Fruit fly (Drosophila melanogaster): ENCODE measurements around the gene Nelf-A.

The Nelf-A gene

dm6 chr3R:21195210-21195967 lies 28.1 kb upstream of the Nelf-A start (continued):
- no peak for TF ChIP-seq mirr (GFP tag; optimal IDR thresholded peaks at IDR 0.05)
- TF ChIP-seq Taf1 (GFP tag; IDR thresholded peaks at IDR 0.05): no peak
- peak; percentile 17; the same call in 1 of the 3 replicates for TF ChIP-seq so (GFP tag; IDR thresholded peaks at IDR 0.05)
- no peak for TF ChIP-seq CG14050 (GFP tag; IDR thresholded peaks at IDR 0.05)
- 0 out of 2 replicates have a peak, but pooled peaks have one; percentile 18 for TF ChIP-seq sisA (GFP tag; IDR thresholded peaks at IDR 0.05)
- TF ChIP-seq z (GFP tag; IDR thresholded peaks at IDR 0.05): no peak
- TF ChIP-seq CG15514 (GFP tag; optimal IDR thresholded peaks at IDR 0.05): no peak
- TF ChIP-seq CG12071 (GFP tag; optimal IDR thresholded peaks at IDR 0.05): no peak
- 0 out of 2 replicates have a peak, but pooled peaks have one; percentile 22 for TF ChIP-seq CG6689 (GFP tag; IDR thresholded peaks at IDR 0.05)
- no peak for TF ChIP-seq Abd-B (GFP tag; optimal IDR thresholded peaks at IDR 0.05)
- peak; percentile 7 for TF ChIP-seq Sox102F (GFP tag; optimal IDR thresholded peaks at IDR 0.05)
- TF ChIP-seq zfh1 (GFP tag; IDR thresholded peaks at IDR 0.05): peak; percentile 56; the same call in 2 of the 3 replicates
- TF ChIP-seq bsh (GFP tag; optimal IDR thresholded peaks at IDR 0.05): peak in 1 of 2 experiments; percentile 40
- no peak for TF ChIP-seq kah (GFP tag; optimal IDR thresholded peaks at IDR 0.05)
- TF ChIP-seq CG13624 (GFP tag; optimal IDR thresholded peaks at IDR 0.05): no peak
- TF ChIP-seq hb (GFP tag; IDR thresholded peaks at IDR 0.05; ENCODE audit: partially characterized antibody): no peak
- no peak for TF ChIP-seq YL-1 (GFP tag; optimal IDR thresholded peaks at IDR 0.05)
- no peak for TF ChIP-seq pum (GFP tag; optimal IDR thresholded peaks at IDR 0.05)
- TF ChIP-seq lmd (GFP tag; IDR thresholded peaks at IDR 0.05): 0 out of 2 replicates have a peak, but pooled peaks have one; percentile 19
- peak; percentile 14 for TF ChIP-seq Xbp1 (GFP tag; optimal IDR thresholded peaks at IDR 0.05)
- TF ChIP-seq nom (GFP tag; optimal IDR thresholded peaks at IDR 0.05): peak; percentile 3
- TF ChIP-seq phol (tag; optimal IDR thresholded peaks at IDR 0.05): peak; percentile 34
- TF ChIP-seq ham (GFP tag; IDR thresholded peaks at IDR 0.05): no peak
- no peak for TF ChIP-seq seq (GFP tag; IDR thresholded peaks at IDR 0.05)
- no peak for TF ChIP-seq cwo (GFP tag; optimal IDR thresholded peaks at IDR 0.05)
- TF ChIP-seq Mad (GFP tag; optimal IDR thresholded peaks at IDR 0.05): no peak
- no peak for TF ChIP-seq Sry-δ (GFP tag; optimal IDR thresholded peaks at IDR 0.05)
- TF ChIP-seq dmrt11E (tag; optimal IDR thresholded peaks at IDR 0.05): peak; percentile 46
- TF ChIP-seq slp2 (GFP tag; optimal IDR thresholded peaks at IDR 0.05): no peak
- TF ChIP-seq CG4404 (GFP tag; IDR thresholded peaks at IDR 0.05): 0 out of 2 replicates have a peak, but pooled peaks have one; percentile 25
- no peak for TF ChIP-seq CG11085 (GFP tag; IDR thresholded peaks at IDR 0.05)
- TF ChIP-seq exex (tag; optimal IDR thresholded peaks at IDR 0.05): no peak
- TF ChIP-seq luna (GFP tag; optimal IDR thresholded peaks at IDR 0.05): no peak
- TF ChIP-seq CG4424 (GFP tag; optimal IDR thresholded peaks at IDR 0.05): no peak
- peak; percentile 14 for TF ChIP-seq Blimp-1 (GFP tag; optimal IDR thresholded peaks at IDR 0.05)
- no peak for TF ChIP-seq CG42726 (GFP tag; IDR thresholded peaks at IDR 0.05; ENCODE audit: partially characterized antibody)
- TF ChIP-seq Atf3 (GFP tag; optimal IDR thresholded peaks at IDR 0.05): no peak
- no peak for TF ChIP-seq CG17385 (GFP tag; optimal IDR thresholded peaks at IDR 0.05)
- no peak for TF ChIP-seq Eip74EF (GFP tag; optimal IDR thresholded peaks at IDR 0.05)
- TF ChIP-seq lola (GFP tag; optimal IDR thresholded peaks at IDR 0.05): peak in 1 of 3 experiments; percentile 25
- TF ChIP-seq unpg (GFP tag; optimal IDR thresholded peaks at IDR 0.05): peak; percentile 9
- 0 out of 2 replicates have a peak, but pooled peaks have one; percentile 35 for TF ChIP-seq CG31441 (GFP tag; IDR thresholded peaks at IDR 0.05)
- TF ChIP-seq dm (GFP tag; optimal IDR thresholded peaks at IDR 0.05): no peak
- no peak for TF ChIP-seq D19B (GFP tag; optimal IDR thresholded peaks at IDR 0.05)
- no peak for TF ChIP-seq pan (optimal IDR thresholded peaks at IDR 0.05)
- TF ChIP-seq pan (GFP tag; optimal IDR thresholded peaks at IDR 0.05 in 1 of 2, IDR thresholded peaks at IDR 0.05 in 1 of 2): no peak
- no peak for TF ChIP-seq gcm2 (GFP tag; optimal IDR thresholded peaks at IDR 0.05)
- TF ChIP-seq gt (GFP tag; IDR thresholded peaks at IDR 0.05): no peak
